Worm (Caenorhabditis elegans) whole organism, young adult: ENCODE results near the gene C25F9.12.
A peak's percentile ranks its signal among the peaks of the same experiment; 100 is the strongest.

Source experiments
- B0019.2 ChIP-seq: fragments of 200-800 bp; sonication (Bioruptor generic); conservative IDR thresholded peaks from 2 replicates; pipeline ENCODE4 v1.3.6; 2022; ENCODE audit warnings: missing genetic modification reagents, missing genetic modification characterization, missing compliant biosample characterization
- F57A8.1 ChIP-seq: fragments of 200-800 bp; sonication (Bioruptor generic); optimal IDR thresholded peaks from 2 replicates; lab custom pipeline; 2018; ENCODE audit warnings: mild to moderate bottlenecking, missing genetic modification characterization, moderate library complexity, missing compliant biosample characterization
- T26A5.8 ChIP-seq: sonication (generic microtip); optimal IDR thresholded peaks from 2 replicates; lab custom pipeline; 2016; ENCODE audit warnings: missing genetic modification characterization, missing compliant biosample characterization
- Y53F4B.3 ChIP-seq: fragments of 200-800 bp; sonication (Bioruptor generic); IDR thresholded peaks from 2 replicates; pipeline ENCODE4 v1.3.6; 2022; ENCODE audit warnings: missing genetic modification reagents, missing genetic modification characterization, missing compliant biosample characterization
- attf-6 ChIP-seq: fragments of 200-800 bp; sonication (Bioruptor generic); IDR thresholded peaks from 2 replicates; pipeline ENCODE4 v1.3.6; 2022; ENCODE audit warnings: missing genetic modification reagents, missing genetic modification characterization, missing compliant biosample characterization
- bed-2 ChIP-seq: fragments of 200-800 bp; sonication (Bioruptor generic); IDR thresholded peaks from 2 replicates; pipeline ENCODE4 v1.3.6; 2022; ENCODE audit warnings: missing genetic modification reagents, missing genetic modification characterization, missing compliant biosample characterization
- cebp-1 ChIP-seq, 2 experiments: fragments of 200-800 bp in 1 of 2; sonication (Bioruptor generic) in 1 of 2; sonication (generic microtip) in 1 of 2; IDR thresholded peaks in 1 of 2; optimal IDR thresholded peaks in 1 of 2; 2 replicates each; pipeline versions ENCODE4 v1.3.6 to Lab custom; 2017 to 2022; ENCODE audit warnings: missing compliant biosample characterization in 2 of 2, missing genetic modification characterization in 2 of 2, mild to moderate bottlenecking in 1 of 2, missing genetic modification reagents in 1 of 2, moderate library complexity in 1 of 2
- ceh-100 ChIP-seq: fragments of 200-800 bp; sonication (Bioruptor generic); IDR thresholded peaks from 2 replicates; pipeline ENCODE4 v1.3.6; 2022; ENCODE audit warnings: missing genetic modification reagents, missing genetic modification characterization, missing compliant biosample characterization
- ceh-27 ChIP-seq: fragments of 200-800 bp; sonication (Bioruptor generic); optimal IDR thresholded peaks from 2 replicates; lab custom pipeline; 2018; ENCODE audit warnings: mild to moderate bottlenecking, missing genetic modification characterization, moderate library complexity, missing compliant biosample characterization
- chd-7 ChIP-seq: sonication (generic microtip); optimal IDR thresholded peaks from 2 replicates; lab custom pipeline; 2016; ENCODE audit warnings: mild to moderate bottlenecking, missing genetic modification characterization, moderate library complexity, missing compliant biosample characterization
- dpff-1 ChIP-seq: sonication (generic microtip); optimal IDR thresholded peaks from 2 replicates; lab custom pipeline; 2017; ENCODE audit warnings: mild to moderate bottlenecking, missing genetic modification characterization, missing compliant biosample characterization
- egl-44 ChIP-seq: fragments of 200-800 bp; sonication (Bioruptor generic); IDR thresholded peaks from 2 replicates; pipeline ENCODE4 v1.3.6; 2022; ENCODE audit warnings: missing genetic modification reagents, missing genetic modification characterization, missing compliant biosample characterization
- egrh-3 ChIP-seq: fragments of 200-800 bp; sonication (Bioruptor generic); IDR thresholded peaks from 2 replicates; pipeline ENCODE4 v1.3.6; 2022; ENCODE audit warnings: missing genetic modification reagents, missing genetic modification characterization, missing compliant biosample characterization
- ekl-4 ChIP-seq: fragments of 200-800 bp; sonication (Bioruptor generic); IDR thresholded peaks from 2 replicates; pipeline ENCODE4 v1.3.6; 2022; ENCODE audit warnings: missing genetic modification reagents, missing genetic modification characterization, missing compliant biosample characterization
- him-1 ChIP-seq: sonication (generic microtip); optimal IDR thresholded peaks from 2 replicates; lab custom pipeline; 2016; ENCODE audit warnings: missing genotype, missing genetic modification reagents, missing genetic modification characterization, missing compliant biosample characterization
- hmg-20 ChIP-seq: fragments of 200-800 bp; sonication (Bioruptor generic); IDR thresholded peaks from 2 replicates; pipeline ENCODE4 v1.3.6; 2022; ENCODE audit warnings: missing genetic modification reagents, missing genetic modification characterization, missing compliant biosample characterization
- let-526 ChIP-seq: fragments of 200-800 bp; sonication (Bioruptor generic); IDR thresholded peaks from 2 replicates; pipeline ENCODE4 v1.3.6; 2022; ENCODE audit warnings: missing genetic modification reagents, missing genetic modification characterization, missing compliant biosample characterization
- lsl-1 ChIP-seq: fragments of 200-800 bp; sonication (Bioruptor generic); optimal IDR thresholded peaks from 2 replicates; lab custom pipeline; 2018; ENCODE audit warnings: mild to moderate bottlenecking, missing genetic modification characterization, moderate library complexity, missing compliant biosample characterization
- madf-6 ChIP-seq: fragments of 200-800 bp; sonication (Bioruptor generic); IDR thresholded peaks from 2 replicates; pipeline ENCODE4 v1.3.6; 2022; ENCODE audit warnings: missing genetic modification reagents, missing genetic modification characterization, missing compliant biosample characterization
- mel-28 ChIP-seq: sonication (generic microtip); optimal IDR thresholded peaks from 2 replicates; lab custom pipeline; 2016; ENCODE audit warnings: borderline replicate concordance, mild to moderate bottlenecking, missing genetic modification characterization, missing compliant biosample characterization
- mes-4 ChIP-seq: sonication (generic microtip); optimal IDR thresholded peaks from 2 replicates; lab custom pipeline; 2016; ENCODE audit warnings: missing genotype, missing genetic modification characterization, missing compliant biosample characterization
- mxl-1 ChIP-seq: sonication (generic microtip); optimal IDR thresholded peaks from 2 replicates; lab custom pipeline; 2016; ENCODE audit warnings: missing genetic modification characterization, missing compliant biosample characterization
- nfyb-1 ChIP-seq: fragments of 200-800 bp; sonication (Bioruptor generic); IDR thresholded peaks from 2 replicates; pipeline ENCODE4 v1.3.6; 2022; ENCODE audit warnings: missing genetic modification reagents, missing genetic modification characterization, missing compliant biosample characterization
- nhr-27 ChIP-seq: fragments of 200-800 bp; sonication (Bioruptor generic); optimal IDR thresholded peaks from 2 replicates; lab custom pipeline; 2018; ENCODE audit warnings: mild to moderate bottlenecking, missing genetic modification characterization, moderate library complexity, missing compliant biosample characterization
- pha-4 ChIP-seq: fragments of 150-350 bp; sonication (generic microtip); optimal IDR thresholded peaks from 2 replicates; lab custom pipeline; 2014; ENCODE audit warnings: missing biosample characterization, missing genetic modification reagents, missing genetic modification characterization
- rpc-1 ChIP-seq, 2 experiments: fragments of 150-350 bp in 1 of 2; sonication (generic microtip) in 1 of 2; optimal IDR thresholded peaks; 2 replicates each; lab custom pipeline; 2014 to 2018; ENCODE audit warnings: missing biosample characterization in 1 of 2, missing genetic modification characterization in 1 of 2, missing genetic modification reagents in 1 of 2, missing genotype in 1 of 2
- snpc-1.1 ChIP-seq: sonication (generic microtip); optimal IDR thresholded peaks from 2 replicates; lab custom pipeline; 2017; ENCODE audit warnings: missing genetic modification characterization, mild to moderate bottlenecking, missing compliant biosample characterization, antibody characterized with exemption, moderate library complexity, missing genotype, missing genetic modification reagents; ENCODE audit not compliant: insufficient read depth
- sptf-2 ChIP-seq: fragments of 200-800 bp; sonication (Bioruptor generic); optimal IDR thresholded peaks from 2 replicates; lab custom pipeline; 2018; ENCODE audit warnings: mild to moderate bottlenecking, missing genetic modification characterization, missing compliant biosample characterization
- tbp1 ChIP-seq: fragments of 200-800 bp; sonication (Bioruptor generic); optimal IDR thresholded peaks from 2 replicates; lab custom pipeline; 2018; ENCODE audit warnings: mild to moderate bottlenecking, missing genetic modification characterization, missing compliant biosample characterization
- unc-62 ChIP-seq: fragments of 150-350 bp; optimal IDR thresholded peaks from 2 replicates; lab custom pipeline; 2014; ENCODE audit warnings: missing biosample characterization, missing genetic modification reagents, missing genetic modification characterization
- ztf-6 ChIP-seq: fragments of 200-800 bp; sonication (Bioruptor generic); IDR thresholded peaks from 2 replicates; pipeline ENCODE4 v1.3.6; 2022; ENCODE audit warnings: missing genetic modification reagents, missing genetic modification characterization, missing compliant biosample characterization

The C25F9.12 gene

ce11 chrV:19401429-19401828, 1.3 kb downstream of the C25F9.12 start:
- no peak for TF ChIP-seq egl-44 (GFP tag; lab: Robert Waterston, UW)
- TF ChIP-seq nhr-27 (tag; lab: Kevin White, UChicago), result no peak
- TF ChIP-seq cebp-1 (GFP tag; IDR thresholded peaks at IDR 0.05; lab: Robert Waterston, UW), result peak; percentile 40; the same call in 1 of the 2 replicates
- TF ChIP-seq cebp-1 (tag; optimal IDR thresholded peaks at IDR 0.05; lab: Kevin White, UChicago), result peak; percentile 49
- TF ChIP-seq mxl-1 (tag; lab: Kevin White, UChicago), result no peak
- no peak for TF ChIP-seq let-526 (GFP tag; lab: Robert Waterston, UW)
- TF ChIP-seq hmg-20 (GFP tag; lab: Robert Waterston, UW), result no peak
- no peak for TF ChIP-seq snpc-1.1 (tag; lab: Kevin White, UChicago)
- no peak for TF ChIP-seq chd-7
- TF ChIP-seq ceh-27 (GFP tag; lab: Kevin White, UChicago), result no peak
- TF ChIP-seq nfyb-1 (GFP tag; lab: Robert Waterston, UW), result 0 out of 2 replicates have a peak, but pooled peaks have one; percentile 8
- TF ChIP-seq F57A8.1 (GFP tag; lab: Kevin White, UChicago), result no peak
- no peak for TF ChIP-seq sptf-2 (GFP tag; lab: Kevin White, UChicago)

- no peak for TF ChIP-seq ceh-100 (GFP tag; lab: Robert Waterston, UW)
- no peak for TF ChIP-seq B0019.2 (GFP tag; lab: Robert Waterston, UW)
- TF ChIP-seq unc-62 (GFP tag; lab: Kevin White, UChicago), result no peak
- TF ChIP-seq dpff-1 (tag; lab: Kevin White, UChicago), result no peak
- TF ChIP-seq pha-4 (tag; lab: Kevin White, UChicago), result no peak
- no peak for TF ChIP-seq egrh-3
- no peak for TF ChIP-seq hmg-20 (GFP tag; lab: Robert Waterston, UW)
- no peak for TF ChIP-seq T26A5.8 (tag; lab: Kevin White, UChicago)
- TF ChIP-seq ekl-4 (GFP tag; lab: Robert Waterston, UW), result no peak
- TF ChIP-seq lsl-1, result no peak
- TF ChIP-seq Y53F4B.3, result no peak
- TF ChIP-seq mes-4 (tag; lab: Kevin White, UChicago), result no peak
- no peak for TF ChIP-seq him-1 (tag; lab: Kevin White, UChicago)
- no peak for TF ChIP-seq bed-2 (GFP tag; lab: Robert Waterston, UW)
Observed at ce11 chrV:19400619-19401018, 2.1 kb downstream of the C25F9.12 start, which contains the start of gene srw-86. Gene srw-86, minus strand, starts transcription at chrV:19400719.

- TF ChIP-seq cebp-1 (GFP tag; IDR thresholded peaks at IDR 0.05; lab: Robert Waterston, UW), result peak; percentile 50; the same call in 1 of the 2 replicates
- peak; percentile 42 for TF ChIP-seq cebp-1 (tag; optimal IDR thresholded peaks at IDR 0.05; lab: Kevin White, UChicago)
Observed at ce11 chrV:19399282-19399681, 3.5 kb downstream of the C25F9.12 start.

- TF ChIP-seq madf-6 (GFP tag; lab: Robert Waterston, UW) (no peak), ztf-6 (no peak)
Observed at ce11 chrV:19398882-19399281, 3.9 kb downstream of the C25F9.12 start, which contains the start of gene C25F9.13. Gene C25F9.13, minus strand, starts transcription at chrV:19398982.

- TF ChIP-seq unc-62 (GFP tag; lab: Kevin White, UChicago), result no peak
- TF ChIP-seq tbp1 (GFP tag; lab: Kevin White, UChicago), result peak; percentile 64
- no peak for TF ChIP-seq attf-6 (GFP tag; lab: Robert Waterston, UW)
- no peak for TF ChIP-seq mel-28 (tag; lab: Kevin White, UChicago)
- peak; percentile 8 for TF ChIP-seq rpc-1 (optimal IDR thresholded peaks at IDR 0.05; lab: Kevin White, UChicago)
- TF ChIP-seq rpc-1 (tag; optimal IDR thresholded peaks at IDR 0.05; lab: Kevin White, UChicago), result peak; percentile 56
- TF ChIP-seq, all 124 proteins: peak for 2
Observed at ce11 chrV:19398396-19398795, 4.4 kb downstream of the C25F9.12 start.
